Fruit fly (Drosophila melanogaster) whole organism, prepupa: ENCODE measurements around the gene Polr3E.

Experiments
- Lpt ChIP-seq: fragments of 200-800 bp; sonication (Bioruptor generic); optimal IDR thresholded peaks from 3 replicates; lab custom pipeline; 2016; ENCODE audit warnings: missing biosample characterization, missing genetic modification characterization
- Sox102F ChIP-seq: fragments of 200-800 bp; sonication (Bioruptor generic); optimal IDR thresholded peaks from 2 replicates; lab custom pipeline; 2016; ENCODE audit warnings: missing biosample characterization, mild to moderate bottlenecking, missing genetic modification characterization

DNA sequence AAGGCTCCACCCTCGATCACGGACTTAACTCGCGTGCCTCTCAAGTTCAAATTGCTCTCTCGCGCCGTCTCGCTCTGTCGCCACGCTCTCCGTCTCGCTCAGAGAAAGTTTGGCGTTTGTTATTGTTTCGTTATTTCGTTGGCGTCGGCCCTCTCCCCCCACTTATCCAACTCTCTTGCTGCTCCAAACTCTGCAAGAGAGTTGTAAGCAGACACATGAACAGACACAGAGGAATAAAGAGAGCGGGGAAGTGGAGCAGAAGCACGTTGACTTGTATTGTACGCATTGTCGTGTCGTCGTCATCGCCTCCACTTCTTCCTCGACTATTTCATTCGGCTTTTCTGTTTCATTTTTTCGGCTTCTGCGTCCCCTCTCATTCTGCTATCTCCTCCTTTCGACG is 8.3 kb upstream of the Polr3E start:
- TF ChIP-seq Lpt (GFP tag; lab: Kevin White, UChicago), result no peak
- no peak for TF ChIP-seq Sox102F (GFP tag; lab: Kevin White, UChicago)
